Fruit fly (Drosophila melanogaster): ENCODE data around the gene jp.

Gene jp

dm6 chr2L:9581582-9581981 lies 15.0 kb upstream of the jp start, which contains the start of gene gcm (continued):
- TF ChIP-seq mirr (GFP tag; optimal IDR thresholded peaks at IDR 0.05) (no peak), CG9727 (GFP tag; optimal IDR thresholded peaks at IDR 0.05) (no peak), CG5245 (GFP tag; optimal IDR thresholded peaks at IDR 0.05) (no peak), Jarid2 (GFP tag; optimal IDR thresholded peaks at IDR 0.05) (peak; percentile 95), p53 (GFP tag; optimal IDR thresholded peaks at IDR 0.05) (no peak), CG15479 (GFP tag; optimal IDR thresholded peaks at IDR 0.05) (peak; percentile 47), Sox100B (GFP tag; optimal IDR thresholded peaks at IDR 0.05) (no peak), CG11696 (GFP tag; IDR thresholded peaks at IDR 0.05) (no peak), cg (GFP tag; optimal IDR thresholded peaks at IDR 0.05) (peak; percentile 78), CG7839 (tag; optimal IDR thresholded peaks at IDR 0.05) (no peak), CG10979 (tag; optimal IDR thresholded peaks at IDR 0.05) (no peak), dysf (GFP tag; IDR thresholded peaks at IDR 0.05) (no peak), CG3163 (GFP tag; optimal IDR thresholded peaks at IDR 0.05) (no peak), CG17829 (tag; optimal IDR thresholded peaks at IDR 0.05) (peak; percentile 90), Meics (GFP tag; optimal IDR thresholded peaks at IDR 0.05) (no peak)

- TF ChIP-seq CG6854 (GFP tag; optimal IDR thresholded peaks at IDR 0.05) (no peak), Dip2 (GFP tag; IDR thresholded peaks at IDR 0.05) (no peak), org-1 (GFP tag; optimal IDR thresholded peaks at IDR 0.05) (no peak), CG12391 (tag; optimal IDR thresholded peaks at IDR 0.05) (no peak), Adf1 (GFP tag; IDR thresholded peaks at IDR 0.05) (no peak), Hr3 (GFP tag; optimal IDR thresholded peaks at IDR 0.05) (no peak), fru (optimal IDR thresholded peaks at IDR 0.05) (no peak), trh (GFP tag; optimal IDR thresholded peaks at IDR 0.05) (no peak), CG12659 (GFP tag; optimal IDR thresholded peaks at IDR 0.05) (no peak), CG13775 (GFP tag; optimal IDR thresholded peaks at IDR 0.05) (no peak), CG10654 (GFP tag; optimal IDR thresholded peaks at IDR 0.05) (no peak), Xrp1 (GFP tag; IDR thresholded peaks at IDR 0.05) (no peak), pum (GFP tag; optimal IDR thresholded peaks at IDR 0.05) (no peak)
Measured at dm6 chr2L:9579538-9579937, 13.0 kb upstream of the jp start, which contains the start of gene CG31709. Gene CG31709 (minus strand): TSS chr2L:9579638.

dm6 chr2L:9576269-9576933 lies 9.9 kb upstream of the jp start, which contains the start of gene Mtpalpha:
Gene Mtpalpha (minus strand): TSS chr2L:9576769.
- TF ChIP-seq CG9437 (GFP tag; optimal IDR thresholded peaks at IDR 0.05) (no peak), Doc3 (GFP tag; IDR thresholded peaks at IDR 0.05; ENCODE audit: partially characterized antibody) (no peak), CG42726 (GFP tag; IDR thresholded peaks at IDR 0.05; ENCODE audit: partially characterized antibody) (0 out of 2 replicates have a peak, but pooled peaks have one; percentile 15), lola (GFP tag; optimal IDR thresholded peaks at IDR 0.05) (no peak), CG10543 (GFP tag; optimal IDR thresholded peaks at IDR 0.05) (no peak), CG2116 (GFP tag; optimal IDR thresholded peaks at IDR 0.05) (peak; percentile 22), ken (GFP tag; IDR thresholded peaks at IDR 0.05) (peak; percentile 52; the same call in 2 of the 3 replicates), toy (GFP tag; IDR thresholded peaks at IDR 0.05) (no peak), lmd (GFP tag; IDR thresholded peaks at IDR 0.05) (peak; percentile 33; the same call in 1 of the 2 replicates), CTCF (GFP tag; optimal IDR thresholded peaks at IDR 0.05) (peak; percentile 99), pros (GFP tag; optimal IDR thresholded peaks at IDR 0.05) (no peak), croc (GFP tag; conservative IDR thresholded peaks at IDR 0.05) (no peak), Ravus (GFP tag; IDR thresholded peaks at IDR 0.05) (no peak), Hsf (GFP tag; optimal IDR thresholded peaks at IDR 0.05) (peak; percentile 42), Oli (tag; optimal IDR thresholded peaks at IDR 0.05) (no peak), gsb (GFP tag; IDR thresholded peaks at IDR 0.05) (no peak), CG16813 (GFP tag; IDR thresholded peaks at IDR 0.05; ENCODE audit: partially characterized antibody) (no peak), sisA (GFP tag; IDR thresholded peaks at IDR 0.05) (peak; percentile 41), CG8089 (GFP tag; optimal IDR thresholded peaks at IDR 0.05) (peak; percentile 60), CG32532 (GFP tag; IDR thresholded peaks at IDR 0.05) (peak; percentile 71), CG4424 (GFP tag; optimal IDR thresholded peaks at IDR 0.05) (no peak), Hr78 (GFP tag; optimal IDR thresholded peaks at IDR 0.05) (peak in 1 of 2 experiments; percentile 36)

Measured in whole organism, embryonic.